Worm (Caenorhabditis elegans) whole organism, L1 larva: ENCODE measurements around the gene F54A3.2.

Source experiments
- C16A3.4 ChIP-seq: fragments of 150-350 bp; optimal IDR thresholded peaks from 2 replicates; lab custom pipeline; 2014; ENCODE audit warnings: missing biosample characterization, missing genetic modification characterization
- C34B4.2 ChIP-seq: sonication (generic microtip); optimal IDR thresholded peaks from 2 replicates; lab custom pipeline; 2017; ENCODE audit warnings: mild to moderate bottlenecking, missing genetic modification characterization, missing compliant biosample characterization
- F16B12.6 ChIP-seq: fragments of 150-350 bp; optimal IDR thresholded peaks from 2 replicates; lab custom pipeline; 2014; ENCODE audit warnings: missing biosample characterization, missing genetic modification characterization
- aha-1 ChIP-seq: fragments of 150-350 bp; optimal IDR thresholded peaks from 2 replicates; lab custom pipeline; 2014; ENCODE audit warnings: missing biosample characterization, missing genetic modification characterization
- alr-1 ChIP-seq: fragments of 200-800 bp; sonication (Bioruptor generic); optimal IDR thresholded peaks from 2 replicates; lab custom pipeline; 2018; ENCODE audit warnings: borderline replicate concordance, mild to moderate bottlenecking, missing genetic modification characterization, missing compliant biosample characterization
- aly-2 ChIP-seq: fragments of 150-350 bp; optimal IDR thresholded peaks from 2 replicates; lab custom pipeline; 2014; ENCODE audit warnings: missing biosample characterization, missing genetic modification characterization
- ama-1 ChIP-seq: fragments of 150-350 bp; optimal IDR thresholded peaks from 2 replicates; lab custom pipeline; 2014
- blmp-1 ChIP-seq: fragments of 150-350 bp; optimal IDR thresholded peaks from 2 replicates; lab custom pipeline; 2014; ENCODE audit warnings: missing biosample characterization, missing genetic modification characterization
- ceh-63 ChIP-seq: fragments of 200-800 bp; sonication (Bioruptor generic); optimal IDR thresholded peaks from 2 replicates; lab custom pipeline; 2018; ENCODE audit warnings: mild to moderate bottlenecking, missing genetic modification characterization, missing compliant biosample characterization
- ceh-8 ChIP-seq: fragments of 200-800 bp; sonication (Bioruptor generic); optimal IDR thresholded peaks from 2 replicates; lab custom pipeline; 2018; ENCODE audit warnings: mild to moderate bottlenecking, missing genetic modification characterization, moderate library complexity, missing compliant biosample characterization
- ceh-82 ChIP-seq, 3 experiments: fragments of 150-350 bp in 1 of 3; sonication (generic microtip) in 2 of 3; optimal IDR thresholded peaks; 2 replicates each; lab custom pipeline; 2014 to 2017; ENCODE audit warnings: missing biosample characterization in 3 of 3, missing genetic modification characterization in 3 of 3
- ceh-88 ChIP-seq: fragments of 200-800 bp; sonication (Bioruptor generic); IDR thresholded peaks from 2 replicates; pipeline ENCODE4 v1.3.6; 2022; ENCODE audit warnings: missing genetic modification characterization, missing compliant biosample characterization
- ceh-90 ChIP-seq: sonication (generic microtip); optimal IDR thresholded peaks from 2 replicates; lab custom pipeline; 2016; ENCODE audit warnings: missing genetic modification characterization, missing compliant biosample characterization
- dpl-1 ChIP-seq, 3 experiments: fragments of 150-350 bp in 2 of 3; sonication (generic microtip) in 1 of 3; optimal IDR thresholded peaks; 2 replicates each; lab custom pipeline; 2014 to 2017; ENCODE audit warnings: missing biosample characterization in 3 of 3, missing genetic modification characterization in 3 of 3, missing genetic modification reagents in 3 of 3
- dsc-1 ChIP-seq: sonication (generic microtip); optimal IDR thresholded peaks from 2 replicates; lab custom pipeline; 2016; ENCODE audit warnings: mild to moderate bottlenecking, missing genetic modification characterization, missing compliant biosample characterization
- egl-13 ChIP-seq: sonication (generic microtip); optimal IDR thresholded peaks from 2 replicates; lab custom pipeline; 2016; ENCODE audit warnings: missing genotype, missing genetic modification reagents, missing genetic modification characterization, missing compliant biosample characterization
- elt-2 ChIP-seq: sonication (generic microtip); optimal IDR thresholded peaks from 2 replicates; lab custom pipeline; 2016; ENCODE audit warnings: missing genetic modification characterization, mild to moderate bottlenecking, inconsistent platforms, missing compliant biosample characterization, missing genetic modification reagents
- elt-3 ChIP-seq, 6 experiments: fragments of 150-350 bp in 1 of 6; sonication (generic microtip); optimal IDR thresholded peaks; 2 replicates each; lab custom pipeline; 2017 to 2018; ENCODE audit warnings: missing biosample characterization in 6 of 6, missing genetic modification characterization in 6 of 6, inconsistent platforms in 1 of 6
- ets-5 ChIP-seq: fragments of 200-800 bp; sonication (Bioruptor generic); IDR thresholded peaks from 2 replicates; pipeline ENCODE4 v1.3.6; 2022; ENCODE audit warnings: missing genetic modification characterization, missing compliant biosample characterization
- fkh-10 ChIP-seq: sonication (generic microtip); optimal IDR thresholded peaks from 2 replicates; lab custom pipeline; 2017; ENCODE audit warnings: missing biosample characterization, missing genetic modification reagents, missing genetic modification characterization
- fkh-4 ChIP-seq: sonication (generic microtip); optimal IDR thresholded peaks from 2 replicates; lab custom pipeline; 2016; ENCODE audit warnings: missing compliant biosample characterization, missing genetic modification characterization, borderline replicate concordance
- hlh-17 ChIP-seq: fragments of 200-800 bp; sonication (Bioruptor generic); optimal IDR thresholded peaks from 2 replicates; lab custom pipeline; 2018; ENCODE audit warnings: missing genetic modification characterization, mild to moderate bottlenecking, missing compliant biosample characterization, moderate library complexity, borderline replicate concordance
- hlh-4 ChIP-seq: sonication (generic microtip); optimal IDR thresholded peaks from 2 replicates; lab custom pipeline; 2016; ENCODE audit warnings: mild to moderate bottlenecking, missing genetic modification characterization, missing compliant biosample characterization
- hpl-2 ChIP-seq: fragments of 150-350 bp; optimal IDR thresholded peaks from 2 replicates; lab custom pipeline; 2014; ENCODE audit warnings: missing biosample characterization, missing genetic modification reagents, missing genetic modification characterization
- irx-1 ChIP-seq: sonication (generic microtip); optimal IDR thresholded peaks from 2 replicates; lab custom pipeline; 2016; ENCODE audit warnings: missing genetic modification characterization, missing compliant biosample characterization
- isw-1 ChIP-seq: fragments of 200-800 bp; sonication (Bioruptor generic); IDR thresholded peaks from 2 replicates; pipeline ENCODE4 v1.3.6; 2022; ENCODE audit warnings: missing genetic modification characterization, missing compliant biosample characterization
- jun-1 ChIP-seq: fragments of 150-350 bp; optimal IDR thresholded peaks from 2 replicates; lab custom pipeline; 2014; ENCODE audit warnings: missing biosample characterization, missing genetic modification reagents, missing genetic modification characterization
- lin-13 ChIP-seq: fragments of 150-350 bp; optimal IDR thresholded peaks from 2 replicates; lab custom pipeline; 2014; ENCODE audit warnings: missing biosample characterization, missing genetic modification reagents, missing genetic modification characterization
- lin-15B ChIP-seq: fragments of 150-350 bp; sonication (generic microtip); optimal IDR thresholded peaks from 3 replicates; lab custom pipeline; 2014; ENCODE audit warnings: missing biosample characterization, missing genetic modification characterization
- lin-35 ChIP-seq, 2 experiments: fragments of 150-350 bp; optimal IDR thresholded peaks; 2 replicates each; lab custom pipeline; 2014; ENCODE audit warnings: missing biosample characterization in 2 of 2, missing genetic modification characterization in 2 of 2, missing genetic modification reagents in 2 of 2
- lsy-2 ChIP-seq, 2 experiments: fragments of 150-350 bp; optimal IDR thresholded peaks; 2 replicates each; lab custom pipeline; 2014; ENCODE audit warnings: missing biosample characterization in 2 of 2, missing genetic modification characterization in 2 of 2
- mab-9 ChIP-seq: fragments of 200-800 bp; sonication (Bioruptor generic); IDR thresholded peaks from 2 replicates; pipeline ENCODE4 v1.3.6; 2022; ENCODE audit warnings: missing genetic modification reagents, missing genetic modification characterization, missing compliant biosample characterization
- mep-1 ChIP-seq: fragments of 150-350 bp; optimal IDR thresholded peaks from 2 replicates; lab custom pipeline; 2014; ENCODE audit warnings: missing biosample characterization, missing genetic modification characterization
- nhr-11 ChIP-seq: fragments of 150-350 bp; optimal IDR thresholded peaks from 2 replicates; lab custom pipeline; 2014; ENCODE audit warnings: missing biosample characterization, missing genetic modification characterization
- nhr-12 ChIP-seq: sonication (generic microtip); optimal IDR thresholded peaks from 2 replicates; lab custom pipeline; 2017; ENCODE audit warnings: missing biosample characterization, missing genetic modification characterization
- nhr-19 ChIP-seq: fragments of 200-800 bp; sonication (Bioruptor generic); conservative IDR thresholded peaks from 2 replicates; pipeline ENCODE4 v1.3.6; 2022; ENCODE audit warnings: missing genetic modification characterization, missing compliant biosample characterization
- nhr-20 ChIP-seq: sonication (generic microtip); optimal IDR thresholded peaks from 2 replicates; lab custom pipeline; 2016; ENCODE audit warnings: mild to moderate bottlenecking, missing genetic modification characterization, missing compliant biosample characterization
- nhr-237 ChIP-seq: fragments of 150-350 bp; optimal IDR thresholded peaks from 2 replicates; lab custom pipeline; 2014; ENCODE audit warnings: missing biosample characterization, missing genetic modification characterization
- nhr-71 ChIP-seq: sonication (generic microtip); optimal IDR thresholded peaks from 2 replicates; lab custom pipeline; 2016; ENCODE audit warnings: mild to moderate bottlenecking, missing genetic modification characterization, moderate library complexity, missing compliant biosample characterization
- nhr-77 ChIP-seq: fragments of 150-350 bp; optimal IDR thresholded peaks from 2 replicates; lab custom pipeline; 2014; ENCODE audit warnings: missing biosample characterization, missing genetic modification characterization
- nhr-90 ChIP-seq: sonication (generic microtip); optimal IDR thresholded peaks from 2 replicates; lab custom pipeline; 2016; ENCODE audit warnings: mild to moderate bottlenecking, missing genetic modification characterization, missing compliant biosample characterization; ENCODE audit not compliant: poor library complexity
- rnt-1 ChIP-seq: sonication (generic microtip); optimal IDR thresholded peaks from 2 replicates; lab custom pipeline; 2016; ENCODE audit warnings: mild to moderate bottlenecking, missing genetic modification characterization, moderate library complexity, missing compliant biosample characterization
- skn-1 ChIP-seq: fragments of 150-350 bp; optimal IDR thresholded peaks from 2 replicates; lab custom pipeline; 2014; ENCODE audit warnings: missing biosample characterization, missing genetic modification characterization
- sox-4 ChIP-seq: sonication (generic microtip); optimal IDR thresholded peaks from 2 replicates; lab custom pipeline; 2016; ENCODE audit warnings: missing genetic modification characterization, missing compliant biosample characterization
- sptf-1 ChIP-seq: fragments of 150-350 bp; optimal IDR thresholded peaks from 2 replicates; lab custom pipeline; 2014; ENCODE audit warnings: missing biosample characterization, missing genetic modification characterization
- sup-37 ChIP-seq: fragments of 200-800 bp; sonication (Bioruptor generic); optimal IDR thresholded peaks from 2 replicates; lab custom pipeline; 2018; ENCODE audit warnings: mild to moderate bottlenecking, missing genetic modification characterization, missing compliant biosample characterization
- swsn-7 ChIP-seq: sonication (generic microtip); optimal IDR thresholded peaks from 2 replicates; lab custom pipeline; 2016; ENCODE audit warnings: missing genetic modification characterization, missing compliant biosample characterization
- unc-130 ChIP-seq: fragments of 150-350 bp; optimal IDR thresholded peaks from 2 replicates; lab custom pipeline; 2017; ENCODE audit warnings: missing biosample characterization, missing genetic modification characterization, inconsistent platforms
- unc-30 ChIP-seq: sonication (generic microtip); optimal IDR thresholded peaks from 2 replicates; lab custom pipeline; 2017; ENCODE audit warnings: missing biosample characterization, missing genetic modification characterization
- unc-86 ChIP-seq: sonication (generic microtip); optimal IDR thresholded peaks from 2 replicates; lab custom pipeline; 2016; ENCODE audit warnings: missing genetic modification characterization, missing compliant biosample characterization
- unc-98 ChIP-seq: fragments of 200-800 bp; sonication (Bioruptor generic); IDR thresholded peaks from 2 replicates; pipeline ENCODE4 v1.3.6; 2022; ENCODE audit warnings: missing genetic modification characterization, missing compliant biosample characterization
- zip-4 ChIP-seq: fragments of 200-800 bp; sonication (Bioruptor generic); optimal IDR thresholded peaks from 2 replicates; lab custom pipeline; 2018; ENCODE audit warnings: mild to moderate bottlenecking, missing genetic modification characterization, moderate library complexity, missing compliant biosample characterization
- ztf-11 ChIP-seq, 2 experiments: sonication (generic microtip); optimal IDR thresholded peaks; 2 replicates each; lab custom pipeline; 2016 to 2017; ENCODE audit warnings: missing genetic modification characterization in 2 of 2, missing biosample characterization in 1 of 2, missing compliant biosample characterization in 1 of 2
- ztf-4 ChIP-seq: fragments of 150-350 bp; optimal IDR thresholded peaks from 2 replicates; lab custom pipeline; 2014; ENCODE audit warnings: missing biosample characterization, missing genetic modification characterization

F54A3.2 gene

ce11 chrII:2219880-2220279, 23.6 kb upstream of the F54A3.2 start, which contains the start of gene Y59C2A.3 (continued):
- TF ChIP-seq nhr-11 (tag; lab: Kevin White, UChicago) (no peak), hlh-4 (tag; lab: Kevin White, UChicago) (no peak), mab-9 (GFP tag; lab: Robert Waterston, UW) (no peak), swsn-7 (peak; percentile 20), hlh-17 (GFP tag; lab: Kevin White, UChicago) (no peak), irx-1 (no peak), skn-1 (tag; lab: Kevin White, UChicago) (peak; percentile 25), blmp-1 (no peak), dsc-1 (tag; lab: Kevin White, UChicago) (peak; percentile 27), ceh-8 (GFP tag; lab: Kevin White, UChicago) (no peak), rnt-1 (tag; lab: Kevin White, UChicago) (peak; percentile 40), lin-15B (tag; lab: Kevin White, UChicago) (peak; percentile 25), ceh-63 (GFP tag; lab: Kevin White, UChicago) (no peak), fkh-4 (tag; lab: Kevin White, UChicago) (no peak), ets-5 (GFP tag; lab: Robert Waterston, UW) (no peak), ceh-90 (tag; lab: Kevin White, UChicago) (no peak), aly-2 (no peak), ztf-11 (tag; optimal IDR thresholded peaks at IDR 0.05; lab: Kevin White, UChicago) (no peak), ceh-82 (tag; optimal IDR thresholded peaks at IDR 0.05; lab: Kevin White, UChicago) (peak in 1 of 3 experiments; percentile 32), aha-1 (tag; lab: Kevin White, UChicago) (no peak), mep-1 (peak; percentile 47), sptf-1 (tag; lab: Kevin White, UChicago) (no peak), ama-1 (lab: Kevin White, UChicago) (no peak), jun-1 (tag; lab: Kevin White, UChicago) (no peak), egl-13 (tag; lab: Kevin White, UChicago) (peak; percentile 18), nhr-20 (tag; lab: Kevin White, UChicago) (no peak), C34B4.2 (tag; lab: Kevin White, UChicago) (no peak), nhr-19 (no peak), nhr-12 (tag; lab: Kevin White, UChicago) (no peak), unc-130 (no peak), unc-30 (tag; lab: Kevin White, UChicago) (no peak), dpl-1 (GFP tag; optimal IDR thresholded peaks at IDR 0.05; lab: Kevin White, UChicago) (peak; percentile 16 to 60 (median 20)), nhr-237 (no peak), lin-35 (GFP tag; optimal IDR thresholded peaks at IDR 0.05; lab: Kevin White, UChicago) (peak; percentile 26 to 38), hpl-2 (GFP tag; lab: Kevin White, UChicago) (no peak), nhr-90 (tag; lab: Kevin White, UChicago) (no peak), nhr-71 (no peak), elt-2 (tag; lab: Kevin White, UChicago) (no peak), sup-37 (GFP tag; lab: Kevin White, UChicago) (no peak), isw-1 (GFP tag; lab: Robert Waterston, UW) (peak; percentile 20; the same call in 1 of the 2 replicates), ztf-4 (tag; lab: Kevin White, UChicago) (no peak), unc-86 (tag; lab: Kevin White, UChicago) (no peak), elt-3 (tag; optimal IDR thresholded peaks at IDR 0.05; lab: Kevin White, UChicago) (no peak), unc-98 (GFP tag; lab: Robert Waterston, UW) (no peak), lsy-2 (tag; optimal IDR thresholded peaks at IDR 0.05; lab: Kevin White, UChicago) (peak; percentile 53 to 54), zip-4 (GFP tag; lab: Kevin White, UChicago) (no peak), alr-1 (tag; lab: Kevin White, UChicago) (no peak), fkh-10 (no peak), nhr-77 (tag; lab: Kevin White, UChicago) (no peak), F16B12.6 (peak; percentile 13), C16A3.4 (tag; lab: Kevin White, UChicago) (no peak), sox-4 (tag; lab: Kevin White, UChicago) (no peak), ceh-88 (GFP tag; lab: Robert Waterston, UW) (no peak), lin-13 (GFP tag; lab: Kevin White, UChicago) (peak; percentile 29)
